Worm (Caenorhabditis elegans) whole organism, early embryonic: ENCODE measurements around the gene col-8.

Source experiments
- B0310.2 ChIP-seq: sonication (generic microtip); optimal IDR thresholded peaks from 2 replicates; lab custom pipeline; 2016; ENCODE audit warnings: mild to moderate bottlenecking, missing genetic modification characterization, missing compliant biosample characterization
- F13C5.2 ChIP-seq: sonication (generic microtip); optimal IDR thresholded peaks from 2 replicates; lab custom pipeline; 2017; ENCODE audit warnings: mild to moderate bottlenecking, missing genetic modification characterization, inconsistent platforms, missing compliant biosample characterization
- aly-1 ChIP-seq: sonication (generic microtip); optimal IDR thresholded peaks from 2 replicates; lab custom pipeline; 2016; ENCODE audit warnings: missing genetic modification characterization, missing compliant biosample characterization
- ama-1 ChIP-seq: fragments of 150-350 bp; optimal IDR thresholded peaks from 2 replicates; lab custom pipeline; 2014
- ceh-13 ChIP-seq: fragments of 200-800 bp; sonication (Bioruptor generic); optimal IDR thresholded peaks from 2 replicates; lab custom pipeline; 2018; ENCODE audit warnings: mild to moderate bottlenecking, missing genetic modification characterization, missing compliant biosample characterization
- ceh-36 ChIP-seq: sonication (generic microtip); optimal IDR thresholded peaks from 2 replicates; lab custom pipeline; 2016; ENCODE audit warnings: missing genetic modification characterization, inconsistent platforms, missing compliant biosample characterization
- ets-7 ChIP-seq: sonication (generic microtip); optimal IDR thresholded peaks from 2 replicates; lab custom pipeline; 2016; ENCODE audit warnings: missing genotype, missing genetic modification characterization, missing compliant biosample characterization
- flt-1 ChIP-seq: fragments of 200-800 bp; sonication (Bioruptor generic); IDR thresholded peaks from 2 replicates; pipeline ENCODE4 v1.3.6; 2022; ENCODE audit warnings: missing genetic modification characterization, missing compliant biosample characterization
- hmbx-1 ChIP-seq: sonication (generic microtip); optimal IDR thresholded peaks from 2 replicates; lab custom pipeline; 2016; ENCODE audit warnings: mild to moderate bottlenecking, missing genetic modification characterization, missing compliant biosample characterization
- hmg-4 ChIP-seq: fragments of 200-800 bp; sonication (Bioruptor generic); optimal IDR thresholded peaks from 2 replicates; lab custom pipeline; 2018; ENCODE audit warnings: mild to moderate bottlenecking, missing genetic modification characterization, missing compliant biosample characterization
- hnd-1 ChIP-seq: sonication (generic microtip); optimal IDR thresholded peaks from 2 replicates; lab custom pipeline; 2016; ENCODE audit warnings: missing genetic modification characterization, missing compliant biosample characterization
- pes-1 ChIP-seq: fragments of 200-800 bp; sonication (Bioruptor generic); IDR thresholded peaks from 2 replicates; pipeline ENCODE4 v1.3.6; 2022; ENCODE audit warnings: missing genetic modification reagents, missing genetic modification characterization, missing compliant biosample characterization
- scrt-1 ChIP-seq: fragments of 200-800 bp; sonication (Bioruptor generic); IDR thresholded peaks from 2 replicates; pipeline ENCODE4 v1.3.6; 2022; ENCODE audit warnings: missing genetic modification characterization, missing compliant biosample characterization
- sea-1 ChIP-seq: fragments of 200-800 bp; sonication (Bioruptor generic); conservative IDR thresholded peaks from 2 replicates; pipeline ENCODE4 v1.3.6; 2022; ENCODE audit warnings: missing genetic modification characterization, missing compliant biosample characterization
- tbx-11 ChIP-seq: fragments of 200-800 bp; sonication (Bioruptor generic); IDR thresholded peaks from 2 replicates; pipeline ENCODE4 v1.3.6; 2022; ENCODE audit warnings: missing genetic modification characterization, missing compliant biosample characterization
- tbx-37 ChIP-seq: fragments of 200-800 bp; sonication (Bioruptor generic); conservative IDR thresholded peaks from 2 replicates; pipeline ENCODE4 v1.3.6; 2022; ENCODE audit warnings: missing genetic modification reagents, missing genetic modification characterization, missing compliant biosample characterization
- tra-4 ChIP-seq: sonication (generic microtip); optimal IDR thresholded peaks from 2 replicates; lab custom pipeline; 2017; ENCODE audit warnings: missing genetic modification characterization, missing compliant biosample characterization

Gene col-8

DNA sequence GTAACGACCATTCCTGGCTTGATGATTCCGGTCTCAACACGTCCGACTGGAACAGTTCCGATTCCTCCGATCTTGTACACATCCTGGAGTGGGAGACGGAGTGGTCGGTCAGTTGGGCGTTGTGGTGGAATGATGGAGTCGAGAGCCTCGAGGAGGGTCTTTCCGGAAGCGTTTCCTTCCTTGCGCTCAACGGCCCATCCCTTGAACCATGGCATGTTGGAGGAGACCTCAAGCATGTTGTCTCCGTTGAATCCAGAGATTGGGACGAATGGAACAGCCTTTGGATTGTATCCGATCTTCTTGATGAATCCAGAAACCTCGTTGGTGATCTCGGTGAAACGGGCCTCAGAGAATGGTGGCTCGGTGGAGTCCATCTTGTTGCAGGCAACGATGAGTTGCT lies 49.7 kb downstream of the col-8 start:
- TF ChIP-seq pes-1 (GFP tag; lab: Robert Waterston, UW) (no peak), scrt-1 (GFP tag; lab: Robert Waterston, UW) (no peak), ets-7 (tag; lab: Kevin White, UChicago) (no peak), ama-1 (lab: Kevin White, UChicago) (no peak), hmbx-1 (tag; lab: Kevin White, UChicago) (no peak), tbx-37 (GFP tag; lab: Robert Waterston, UW) (no peak), F13C5.2 (tag; lab: Kevin White, UChicago) (no peak), ceh-13 (no peak), B0310.2 (tag; lab: Kevin White, UChicago) (no peak), ceh-36 (tag; lab: Kevin White, UChicago) (no peak), tbx-11 (GFP tag; lab: Robert Waterston, UW) (no peak)

DNA sequence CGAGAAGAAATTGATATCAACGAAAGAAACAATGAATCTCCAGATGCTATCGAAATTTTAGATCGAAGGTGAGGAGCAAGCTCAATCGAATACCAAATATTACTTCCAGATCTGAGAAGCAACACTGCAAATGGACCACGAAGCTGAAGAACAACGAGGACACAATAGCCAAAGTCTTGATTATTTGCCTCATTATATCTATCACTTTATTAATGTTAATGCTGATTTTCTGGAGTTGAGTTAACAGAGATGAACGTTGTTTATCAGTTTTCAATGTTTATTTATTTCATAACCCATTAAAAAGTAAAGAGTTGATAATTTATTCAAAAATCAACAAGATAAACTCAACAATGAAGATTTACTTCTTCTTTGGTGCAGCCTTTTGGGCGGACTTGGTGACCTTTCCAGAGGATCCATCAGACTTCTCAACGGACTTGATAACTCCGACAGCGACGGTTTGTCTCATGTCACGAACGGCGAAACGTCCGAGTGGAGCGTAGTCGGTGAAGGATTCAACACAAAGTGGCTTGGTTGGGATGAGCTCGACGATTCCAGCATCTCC lies 50.5 kb downstream of the col-8 start:
- no peak for TF ChIP-seq sea-1 (GFP tag; lab: Robert Waterston, UW)
- no peak for TF ChIP-seq ceh-13
- TF ChIP-seq flt-1, result no peak
- TF ChIP-seq tbx-11 (GFP tag; lab: Robert Waterston, UW), result no peak
- TF ChIP-seq hmg-4 (GFP tag; lab: Kevin White, UChicago), result no peak
- TF ChIP-seq aly-1 (tag; lab: Kevin White, UChicago), result no peak
- no peak for TF ChIP-seq tbx-37 (GFP tag; lab: Robert Waterston, UW)
- no peak for TF ChIP-seq pes-1 (GFP tag; lab: Robert Waterston, UW)
- no peak for TF ChIP-seq ets-7 (tag; lab: Kevin White, UChicago)
- no peak for TF ChIP-seq scrt-1 (GFP tag; lab: Robert Waterston, UW)
- TF ChIP-seq F13C5.2 (tag; lab: Kevin White, UChicago), result no peak
- TF ChIP-seq hnd-1 (tag; lab: Kevin White, UChicago), result no peak
- TF ChIP-seq hmbx-1 (tag; lab: Kevin White, UChicago), result no peak
- TF ChIP-seq tra-4 (tag; lab: Kevin White, UChicago), result no peak
